Fruit fly (Drosophila melanogaster) whole organism: Measurements from ENCODE around the gene Rai1.

Experiments
- CG8478 ChIP-seq: fragments of >200 bp; optimal IDR thresholded peaks from 2 replicates; lab custom pipeline; 2018; ENCODE audit warnings: inconsistent platforms
- Dll ChIP-seq: fragments of >200 bp; optimal IDR thresholded peaks from 2 replicates; lab custom pipeline; 2017
- EcR ChIP-seq, 2 experiments: fragments of >200 bp; optimal IDR thresholded peaks; 2 replicates each; lab custom pipeline; 2017; ENCODE audit warnings: missing biosample characterization in 2 of 2, missing genetic modification characterization in 2 of 2, missing genetic modification reagents in 2 of 2
- pan ChIP-seq: fragments of >200 bp; optimal IDR thresholded peaks from 2 replicates; lab custom pipeline; 2017
- psq ChIP-seq: fragments of >200 bp; optimal IDR thresholded peaks from 2 replicates; lab custom pipeline; 2017
- usp ChIP-seq: fragments of >200 bp; optimal IDR thresholded peaks from 2 replicates; lab custom pipeline; 2017; ENCODE audit warnings: missing biosample characterization, missing genetic modification characterization, mixed read lengths

Rai1 gene

dm6 chrX:16787416-16787900 lies 15.7 kb downstream of the Rai1 start:
- TF ChIP-seq CG8478 (lab: Kevin White, UChicago) (no peak), usp (GFP tag; lab: Kevin White, UChicago) (no peak), pan (no peak), psq (lab: Kevin White, UChicago) (no peak), Dll (lab: Kevin White, UChicago) (no peak), EcR (GFP tag; optimal IDR thresholded peaks at IDR 0.05; lab: Kevin White, UChicago) (no peak)

- TF ChIP-seq pan, result no peak
- no peak for TF ChIP-seq Dll (lab: Kevin White, UChicago)
- TF ChIP-seq psq (lab: Kevin White, UChicago), result no peak
- TF ChIP-seq usp (GFP tag; lab: Kevin White, UChicago), result no peak
- TF ChIP-seq EcR (GFP tag; optimal IDR thresholded peaks at IDR 0.05; lab: Kevin White, UChicago), result no peak
- TF ChIP-seq CG8478 (lab: Kevin White, UChicago), result no peak
Observed at dm6 chrX:16786860-16787415, 16.2 kb downstream of the Rai1 start, which contains the start of the genes CG9609 and Sap30. Gene CG9609, minus strand, starts transcription at chrX:16787008. Gene Sap30, plus strand, starts transcription at chrX:16787283.

- TF ChIP-seq Dll (lab: Kevin White, UChicago) (no peak), CG8478 (lab: Kevin White, UChicago) (no peak), usp (GFP tag; lab: Kevin White, UChicago) (no peak), psq (lab: Kevin White, UChicago) (no peak), EcR (GFP tag; optimal IDR thresholded peaks at IDR 0.05; lab: Kevin White, UChicago) (no peak), pan (no peak)
Observed at dm6 chrX:16783743-16784142, 19.4 kb downstream of the Rai1 start, which contains the start of gene mRpL22. Gene mRpL22, plus strand, starts transcription at chrX:16783933.

- TF ChIP-seq Dll (lab: Kevin White, UChicago) (no peak), psq (lab: Kevin White, UChicago) (no peak), CG8478 (lab: Kevin White, UChicago) (no peak)
Observed at dm6 chrX:16783141-16783715, 19.9 kb downstream of the Rai1 start, which contains the start of gene if. Gene if, minus strand, starts transcription at chrX:16783434.

dm6 chrX:16782175-16782916 lies 20.8 kb downstream of the Rai1 start:
- TF ChIP-seq usp (GFP tag; lab: Kevin White, UChicago) (no peak), CG8478 (lab: Kevin White, UChicago) (no peak), pan (no peak), EcR (GFP tag; optimal IDR thresholded peaks at IDR 0.05; lab: Kevin White, UChicago) (no peak), Dll (lab: Kevin White, UChicago) (no peak), psq (lab: Kevin White, UChicago) (no peak)

dm6 chrX:16781055-16781454 lies 22.1 kb downstream of the Rai1 start:
- TF ChIP-seq pan (no peak), usp (GFP tag; lab: Kevin White, UChicago) (no peak), Dll (lab: Kevin White, UChicago) (no peak), psq (lab: Kevin White, UChicago) (no peak), EcR (GFP tag; optimal IDR thresholded peaks at IDR 0.05; lab: Kevin White, UChicago) (no peak), CG8478 (lab: Kevin White, UChicago) (no peak)

- no peak for TF ChIP-seq psq (lab: Kevin White, UChicago)
- TF ChIP-seq CG8478 (lab: Kevin White, UChicago), result no peak
Observed at dm6 chrX:16780244-16780643, 22.9 kb downstream of the Rai1 start.

- TF ChIP-seq usp (GFP tag; lab: Kevin White, UChicago) (no peak), EcR (GFP tag; optimal IDR thresholded peaks at IDR 0.05; lab: Kevin White, UChicago) (no peak), pan (no peak), psq (lab: Kevin White, UChicago) (no peak), Dll (lab: Kevin White, UChicago) (no peak), CG8478 (lab: Kevin White, UChicago) (no peak)
Observed at dm6 chrX:16778138-16778672, 24.9 kb downstream of the Rai1 start.

- TF ChIP-seq psq (lab: Kevin White, UChicago), result no peak
- TF ChIP-seq pan, result no peak
- TF ChIP-seq usp (GFP tag; lab: Kevin White, UChicago), result no peak
- no peak for TF ChIP-seq CG8478 (lab: Kevin White, UChicago)
- TF ChIP-seq Dll (lab: Kevin White, UChicago), result no peak
Observed at dm6 chrX:16775083-16775482, 28.1 kb downstream of the Rai1 start.

dm6 chrX:16774201-16775061 lies 28.7 kb downstream of the Rai1 start:
- TF ChIP-seq EcR (GFP tag; optimal IDR thresholded peaks at IDR 0.05; lab: Kevin White, UChicago) (no peak), Dll (lab: Kevin White, UChicago) (no peak), psq (lab: Kevin White, UChicago) (no peak), pan (no peak), usp (GFP tag; lab: Kevin White, UChicago) (no peak), CG8478 (lab: Kevin White, UChicago) (no peak)
